Fruit fly (Drosophila melanogaster) whole organism, embryonic: Measurements from ENCODE around the gene CG14339.
A peak's percentile ranks its signal among the peaks of the same experiment; 100 is the strongest.

Source experiments
- Asciz ChIP-seq: fragments of 200-800 bp; sonication (Bioruptor generic); optimal IDR thresholded peaks from 2 replicates; lab custom pipeline; 2017; ENCODE audit warnings: missing biosample characterization, mild to moderate bottlenecking, missing genetic modification characterization, missing genetic modification reagents
- Atf3 ChIP-seq: fragments of 200-800 bp; sonication (Bioruptor generic); optimal IDR thresholded peaks from 3 replicates; lab custom pipeline; 2016; ENCODE audit warnings: missing biosample characterization, missing genetic modification characterization
- CG10431 ChIP-seq: fragments of 200-800 bp; sonication (Bioruptor generic); optimal IDR thresholded peaks from 3 replicates; lab custom pipeline; 2018; ENCODE audit warnings: missing biosample characterization, mild to moderate bottlenecking, missing genetic modification characterization
- CG10543 ChIP-seq: fragments of 200-800 bp; sonication (Bioruptor generic); optimal IDR thresholded peaks from 3 replicates; lab custom pipeline; 2017; ENCODE audit warnings: missing biosample characterization, mild to moderate bottlenecking, missing genetic modification characterization, moderate library complexity
- CG12236 ChIP-seq: fragments of 200-800 bp; sonication (Bioruptor generic); optimal IDR thresholded peaks from 2 replicates; lab custom pipeline; 2016; ENCODE audit warnings: missing biosample characterization, missing genetic modification characterization
- CG13287 ChIP-seq: fragments of 200-800 bp; sonication (Bioruptor generic); IDR thresholded peaks from 2 replicates; pipeline ENCODE4 v1.3.6; 2022; ENCODE audit warnings: missing biosample characterization, missing genetic modification characterization; ENCODE audit not compliant: partially characterized antibody
- CG13296 ChIP-seq: fragments of 200-800 bp; sonication (Bioruptor generic); optimal IDR thresholded peaks from 3 replicates; lab custom pipeline; 2018; ENCODE audit warnings: missing biosample characterization, mild to moderate bottlenecking, missing genetic modification characterization
- CG15011 ChIP-seq: fragments of 200-800 bp; sonication (Bioruptor generic); optimal IDR thresholded peaks from 3 replicates; lab custom pipeline; 2018; ENCODE audit warnings: missing biosample characterization, mild to moderate bottlenecking, missing genetic modification characterization
- CG15601 ChIP-seq: fragments of 200-800 bp; sonication (Bioruptor generic); optimal IDR thresholded peaks from 3 replicates; lab custom pipeline; 2019; ENCODE audit warnings: missing biosample characterization, mild to moderate bottlenecking, missing genetic modification characterization, moderate library complexity
- CG16779 ChIP-seq: fragments of 200-800 bp; sonication (Bioruptor generic); IDR thresholded peaks from 2 replicates; pipeline ENCODE4 v1.3.6; 2022; ENCODE audit warnings: missing biosample characterization, missing genetic modification characterization
- CG17328 ChIP-seq: fragments of 200-800 bp; sonication (Bioruptor generic); IDR thresholded peaks from 2 replicates; pipeline ENCODE4 v1.3.6; 2022; ENCODE audit warnings: missing biosample characterization, missing genetic modification characterization
- CG17359 ChIP-seq: fragments of 200-800 bp; sonication (Bioruptor generic); optimal IDR thresholded peaks from 3 replicates; lab custom pipeline; 2018; ENCODE audit warnings: missing biosample characterization, mild to moderate bottlenecking, missing genetic modification characterization, moderate library complexity
- CG1792 ChIP-seq: fragments of 200-800 bp; sonication (Bioruptor generic); optimal IDR thresholded peaks from 2 replicates; lab custom pipeline; 2016; ENCODE audit warnings: missing biosample characterization, missing genetic modification characterization
- CG2889 ChIP-seq: fragments of 200-800 bp; sonication (Bioruptor generic); IDR thresholded peaks from 3 replicates; pipeline ENCODE4 v1.3.6; 2022; ENCODE audit warnings: missing biosample characterization, missing genetic modification characterization
- CG3838 ChIP-seq: fragments of 200-800 bp; sonication (Bioruptor generic); optimal IDR thresholded peaks from 3 replicates; lab custom pipeline; 2016; ENCODE audit warnings: missing biosample characterization, missing genetic modification characterization
- CG3995 ChIP-seq: fragments of 200-800 bp; sonication (Bioruptor generic); optimal IDR thresholded peaks from 3 replicates; lab custom pipeline; 2016; ENCODE audit warnings: missing biosample characterization, missing genetic modification characterization
- CG4820 ChIP-seq: fragments of 200-800 bp; sonication (Bioruptor generic); optimal IDR thresholded peaks from 3 replicates; lab custom pipeline; 2016; ENCODE audit warnings: missing biosample characterization, missing genetic modification characterization
- CG5953 ChIP-seq: fragments of 200-800 bp; sonication (Bioruptor generic); IDR thresholded peaks from 2 replicates; pipeline ENCODE4 v1.3.6; 2022; ENCODE audit warnings: missing biosample characterization, missing genetic modification characterization
- CG8281 ChIP-seq: fragments of 200-800 bp; sonication (Bioruptor generic); optimal IDR thresholded peaks from 2 replicates; lab custom pipeline; 2018; ENCODE audit warnings: missing biosample characterization, mild to moderate bottlenecking, missing genetic modification characterization, moderate library complexity
- CG9932 ChIP-seq: fragments of 200-800 bp; sonication (Bioruptor generic); IDR thresholded peaks from 2 replicates; pipeline ENCODE4 v1.3.6; 2022; ENCODE audit warnings: missing biosample characterization, missing genetic modification characterization
- D ChIP-seq, 2 experiments: fragments of 200-800 bp in 1 of 2; fragments of >200 bp in 1 of 2; sonication (Bioruptor generic) in 1 of 2; optimal IDR thresholded peaks; 2 replicates in 1 of 2; 3 replicates in 1 of 2; lab custom pipeline; 2017; ENCODE audit warnings: mild to moderate bottlenecking in 1 of 2, missing biosample characterization in 1 of 2, missing genetic modification characterization in 1 of 2, missing genetic modification reagents in 1 of 2
- Dp ChIP-seq: fragments of 200-800 bp; sonication (Bioruptor generic); optimal IDR thresholded peaks from 2 replicates; lab custom pipeline; 2018; ENCODE audit warnings: missing biosample characterization, mild to moderate bottlenecking, missing genetic modification characterization, moderate library complexity
- E2f2 ChIP-seq: fragments of 200-800 bp; sonication (Bioruptor generic); IDR thresholded peaks from 2 replicates; pipeline ENCODE4 v1.3.6; 2022; ENCODE audit warnings: missing biosample characterization, missing genetic modification characterization
- HLHmδ ChIP-seq: fragments of 200-800 bp; sonication (Bioruptor generic); optimal IDR thresholded peaks from 2 replicates; lab custom pipeline; 2018; ENCODE audit warnings: missing biosample characterization, mild to moderate bottlenecking, missing genetic modification characterization, moderate library complexity
- HmgD ChIP-seq: fragments of 200-800 bp; sonication (Bioruptor generic); optimal IDR thresholded peaks from 3 replicates; lab custom pipeline; 2016; ENCODE audit warnings: missing biosample characterization, missing genetic modification characterization
- HmgZ ChIP-seq: fragments of 200-800 bp; sonication (Bioruptor generic); optimal IDR thresholded peaks from 2 replicates; lab custom pipeline; 2018; ENCODE audit warnings: missing biosample characterization, mild to moderate bottlenecking, missing genetic modification characterization
- Mad ChIP-seq: fragments of 200-800 bp; sonication (Bioruptor generic); optimal IDR thresholded peaks from 2 replicates; lab custom pipeline; 2016; ENCODE audit warnings: missing biosample characterization, missing genetic modification characterization
- Meics ChIP-seq: fragments of 200-800 bp; sonication (Bioruptor generic); optimal IDR thresholded peaks from 2 replicates; lab custom pipeline; 2017; ENCODE audit warnings: missing biosample characterization, mild to moderate bottlenecking, missing genetic modification characterization
- NfI ChIP-seq: fragments of 200-800 bp; sonication (Bioruptor generic); optimal IDR thresholded peaks from 3 replicates; lab custom pipeline; 2018; ENCODE audit warnings: missing biosample characterization, mild to moderate bottlenecking, missing genetic modification characterization, moderate library complexity
- ab ChIP-seq: fragments of 200-800 bp; sonication (Bioruptor generic); optimal IDR thresholded peaks from 2 replicates; lab custom pipeline; 2016; ENCODE audit warnings: missing biosample characterization, missing genetic modification characterization
- amos ChIP-seq: fragments of 200-800 bp; sonication (Bioruptor generic); IDR thresholded peaks from 2 replicates; pipeline ENCODE4 v1.3.6; 2022; ENCODE audit warnings: missing biosample characterization, missing genetic modification characterization; ENCODE audit not compliant: partially characterized antibody
- btn ChIP-seq: fragments of 200-800 bp; sonication (Bioruptor generic); optimal IDR thresholded peaks from 2 replicates; lab custom pipeline; 2016; ENCODE audit warnings: missing biosample characterization, missing genetic modification characterization
- cato ChIP-seq: fragments of 200-800 bp; sonication (Bioruptor generic); optimal IDR thresholded peaks from 2 replicates; lab custom pipeline; 2016; ENCODE audit warnings: missing biosample characterization, missing genetic modification characterization, borderline replicate concordance
- cg ChIP-seq: fragments of 200-800 bp; sonication (Bioruptor generic); optimal IDR thresholded peaks from 3 replicates; lab custom pipeline; 2019; ENCODE audit warnings: missing biosample characterization, mild to moderate bottlenecking, missing genetic modification characterization, moderate library complexity
- dimm ChIP-seq: fragments of 200-800 bp; sonication (Bioruptor generic); IDR thresholded peaks from 2 replicates; pipeline ENCODE4 v1.3.6; 2022; ENCODE audit warnings: missing biosample characterization, missing genetic modification characterization
- dm ChIP-seq: fragments of 200-800 bp; sonication (Bioruptor generic); optimal IDR thresholded peaks from 3 replicates; lab custom pipeline; 2016; ENCODE audit warnings: missing biosample characterization, missing genetic modification characterization
- fd3F ChIP-seq: fragments of 200-800 bp; sonication (Bioruptor generic); optimal IDR thresholded peaks from 2 replicates; lab custom pipeline; 2018; ENCODE audit warnings: missing biosample characterization, mild to moderate bottlenecking, missing genetic modification characterization, moderate library complexity
- hbn ChIP-seq: fragments of 200-800 bp; sonication (Bioruptor generic); IDR thresholded peaks from 2 replicates; pipeline ENCODE4 v1.3.6; 2022; ENCODE audit warnings: missing biosample characterization, missing genetic modification characterization; ENCODE audit not compliant: partially characterized antibody
- insv ChIP-seq, 2 experiments: fragments of 200-800 bp; sonication (Bioruptor generic); optimal IDR thresholded peaks; 3 replicates each; lab custom pipeline; 2016 to 2018; ENCODE audit warnings: missing biosample characterization in 2 of 2, missing genetic modification characterization in 2 of 2
- nom ChIP-seq: fragments of 200-800 bp; sonication (Bioruptor generic); optimal IDR thresholded peaks from 2 replicates; lab custom pipeline; 2017; ENCODE audit warnings: missing biosample characterization, missing genetic modification characterization, mild to moderate bottlenecking, moderate library complexity, missing genetic modification reagents
- phol ChIP-seq: fragments of 200-800 bp; sonication (Bioruptor generic); optimal IDR thresholded peaks from 3 replicates; lab custom pipeline; 2018; ENCODE audit warnings: missing biosample characterization, mild to moderate bottlenecking, missing genetic modification characterization, moderate library complexity
- psq ChIP-seq: fragments of 200-800 bp; sonication (Bioruptor generic); optimal IDR thresholded peaks from 2 replicates; lab custom pipeline; 2017; ENCODE audit warnings: missing biosample characterization, missing genetic modification characterization
- ro ChIP-seq: fragments of 200-800 bp; sonication (Bioruptor generic); IDR thresholded peaks from 2 replicates; pipeline ENCODE4 v1.3.6; 2022; ENCODE audit warnings: missing biosample characterization, missing genetic modification characterization
- shn ChIP-seq: fragments of 200-800 bp; sonication (Bioruptor generic); optimal IDR thresholded peaks from 3 replicates; lab custom pipeline; 2016; ENCODE audit warnings: missing biosample characterization, missing genetic modification characterization
- so ChIP-seq: fragments of 200-800 bp; sonication (Bioruptor generic); IDR thresholded peaks from 3 replicates; pipeline ENCODE4 v1.3.6; 2022; ENCODE audit warnings: missing biosample characterization, missing genetic modification characterization
- stwl ChIP-seq: fragments of 200-800 bp; sonication (Bioruptor generic); optimal IDR thresholded peaks from 3 replicates; lab custom pipeline; 2018; ENCODE audit warnings: missing biosample characterization, mild to moderate bottlenecking, missing genetic modification characterization, moderate library complexity
- zf30C ChIP-seq: fragments of 200-800 bp; sonication (Bioruptor generic); optimal IDR thresholded peaks from 3 replicates; lab custom pipeline; 2018; ENCODE audit warnings: missing biosample characterization, mild to moderate bottlenecking, missing genetic modification characterization

CG14339 gene

DNA sequence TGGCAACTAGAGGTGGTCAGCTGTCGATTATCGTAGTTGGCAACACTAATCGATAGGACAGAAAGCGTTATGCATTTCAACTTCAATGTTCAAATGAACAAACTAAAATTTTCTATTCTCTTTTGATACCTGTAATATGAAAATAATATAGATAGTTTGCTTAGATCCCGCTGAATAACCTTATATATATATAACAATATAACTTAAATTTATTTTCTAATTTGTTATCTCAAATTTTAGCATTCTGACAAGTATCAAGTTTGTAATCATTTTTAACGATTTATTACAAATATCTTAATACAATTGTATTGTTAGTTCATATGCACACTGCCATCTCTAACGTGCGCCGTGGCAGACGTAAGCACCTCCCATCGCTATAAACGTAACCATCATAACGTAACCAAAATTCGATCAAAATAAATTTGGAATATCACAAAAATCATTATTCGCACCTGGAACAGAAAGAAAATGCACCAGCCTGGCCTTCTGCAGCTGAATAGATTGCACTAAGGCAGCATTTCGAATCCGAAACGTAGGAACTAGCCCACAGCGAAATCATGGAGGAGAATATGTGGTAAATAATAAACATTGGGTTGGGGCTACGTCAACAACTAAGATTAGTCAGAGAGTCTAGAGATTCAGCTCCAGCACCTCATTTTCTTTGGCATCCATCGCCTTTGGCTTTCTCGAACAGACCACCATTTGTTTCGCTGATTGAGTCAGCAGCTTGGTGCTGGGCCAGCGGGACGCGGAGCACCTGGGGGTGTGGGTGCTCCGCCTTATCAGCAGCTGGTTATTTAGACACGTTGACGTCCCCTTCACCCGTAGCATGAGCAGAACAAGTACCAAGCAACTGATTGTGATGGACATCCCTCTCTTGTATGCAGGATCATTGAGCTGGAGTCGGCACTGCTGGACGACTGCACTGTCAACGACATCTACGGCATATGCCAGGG lies 20.9 kb downstream of the CG14339 start, which contains the start of the genes Pino and TBC1D23 (continued):
- TF ChIP-seq zf30C (no peak), Mad (GFP tag; lab: Kevin White, UChicago) (peak; percentile 31), insv (GFP tag; optimal IDR thresholded peaks at IDR 0.05; lab: Kevin White, UChicago) (peak in 1 of 2 experiments; percentile 8), dm (GFP tag; lab: Kevin White, UChicago) (no peak), CG13296 (GFP tag; lab: Kevin White, UChicago) (no peak), HmgZ (peak; percentile 20), Asciz (GFP tag; lab: Kevin White, UChicago) (peak; percentile 19), CG15601 (tag; lab: Kevin White, UChicago) (peak; percentile 53), cg (no peak), HmgD (no peak), Atf3 (GFP tag; lab: Kevin White, UChicago) (peak; percentile 13), Meics (GFP tag; lab: Kevin White, UChicago) (peak; percentile 64), CG17328 (GFP tag; lab: Robert Waterston, UW) (peak; percentile 70), ro (GFP tag; lab: Robert Waterston, UW) (peak; percentile 35), CG5953 (GFP tag; lab: Robert Waterston, UW) (no peak), ab (no peak), NfI (GFP tag; lab: Kevin White, UChicago) (peak; percentile 77), CG10543 (GFP tag; lab: Kevin White, UChicago) (peak; percentile 75), CG8281 (peak; percentile 38), Dp (GFP tag; lab: Kevin White, UChicago) (peak; percentile 5), CG12236 (GFP tag; lab: Kevin White, UChicago) (no peak), amos (GFP tag; lab: Robert Waterston, UW) (peak; percentile 61; the same call in 1 of the 2 replicates), phol (tag; lab: Kevin White, UChicago) (peak; percentile 80), CG13287 (GFP tag; lab: Robert Waterston, UW) (peak; percentile 76), shn (GFP tag; lab: Kevin White, UChicago) (no peak), CG9932 (GFP tag; lab: Robert Waterston, UW) (peak; percentile 87), CG4820 (GFP tag; lab: Kevin White, UChicago) (peak; percentile 55), CG16779 (no peak), CG17359 (peak; percentile 51), fd3F (GFP tag; lab: Kevin White, UChicago) (peak; percentile 47), dimm (0 out of 2 replicates have a peak, but pooled peaks have one; percentile 12), btn (no peak), E2f2 (GFP tag; lab: Robert Waterston, UW) (peak; percentile 34; the same call in 1 of the 2 replicates), psq (GFP tag; lab: Kevin White, UChicago) (peak; percentile 45), CG3995 (GFP tag; lab: Kevin White, UChicago) (peak; percentile 31), HLHmδ (GFP tag; lab: Kevin White, UChicago) (no peak), CG2889 (GFP tag; lab: Robert Waterston, UW) (no peak), CG1792 (GFP tag; lab: Kevin White, UChicago) (no peak), cato (GFP tag; lab: Kevin White, UChicago) (peak; percentile 26), D (optimal IDR thresholded peaks at IDR 0.05; lab: Kevin White, UChicago) (no peak), D (GFP tag; optimal IDR thresholded peaks at IDR 0.05; lab: Kevin White, UChicago) (peak; percentile 45), CG15011 (no peak), so (GFP tag; lab: Robert Waterston, UW) (peak; percentile 69; the same call in 1 of the 3 replicates), nom (GFP tag; lab: Kevin White, UChicago) (no peak), hbn (GFP tag; lab: Robert Waterston, UW) (peak; percentile 48), stwl (tag; lab: Kevin White, UChicago) (peak; percentile 33), CG10431 (no peak), CG3838 (no peak)
